Fruit fly (Drosophila melanogaster): ENCODE measurements around the gene Elba1.

Gene Elba1

DNA sequence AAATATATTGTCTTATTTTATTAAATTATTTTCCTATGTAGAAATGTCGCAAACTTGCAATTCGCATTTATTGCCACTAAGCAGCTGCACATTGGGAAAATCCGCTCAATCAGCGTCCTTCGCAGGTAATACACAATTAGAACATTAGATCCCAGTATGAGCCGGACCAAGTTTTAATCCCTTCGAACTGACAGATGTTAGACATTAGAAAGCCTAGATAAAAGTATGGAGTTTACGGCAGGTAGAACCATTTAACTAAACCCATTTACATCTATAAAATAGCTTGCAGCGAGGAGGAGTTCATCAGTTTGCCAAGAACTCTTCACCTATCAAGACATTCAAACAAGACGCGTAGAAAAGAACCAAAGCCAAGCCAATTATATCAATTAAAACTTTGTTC, 3.0 kb upstream of the Elba1 start, which contains the start of gene Elba3:
Gene Elba3 (plus strand): TSS at position 301 of the 400 bp plus-strand sequence.
- no peak for TF ChIP-seq CG7101 (tag; optimal IDR thresholded peaks at IDR 0.05)
- no peak for TF ChIP-seq Clk (GFP tag; optimal IDR thresholded peaks at IDR 0.05)
- no peak for TF ChIP-seq Hr96 (GFP tag; optimal IDR thresholded peaks at IDR 0.05)
- no peak for TF ChIP-seq CG14711 (tag; optimal IDR thresholded peaks at IDR 0.05)
- TF ChIP-seq CG1620 (GFP tag; optimal IDR thresholded peaks at IDR 0.05) = no peak
- no peak for TF ChIP-seq CG5204 (GFP tag; optimal IDR thresholded peaks at IDR 0.05)
- TF ChIP-seq CG11617 (GFP tag; optimal IDR thresholded peaks at IDR 0.05) = no peak
- TF ChIP-seq Crg-1 (GFP tag; optimal IDR thresholded peaks at IDR 0.05) = no peak
- TF ChIP-seq CG12768 (GFP tag; optimal IDR thresholded peaks at IDR 0.05) = no peak
- TF ChIP-seq toe (GFP tag; optimal IDR thresholded peaks at IDR 0.05) = no peak
- TF ChIP-seq CG33017 (tag; optimal IDR thresholded peaks at IDR 0.05) = no peak
- TF ChIP-seq cic (GFP tag; optimal IDR thresholded peaks at IDR 0.05) = no peak
- no peak for TF ChIP-seq ovo (GFP tag; optimal IDR thresholded peaks at IDR 0.05)

DNA sequence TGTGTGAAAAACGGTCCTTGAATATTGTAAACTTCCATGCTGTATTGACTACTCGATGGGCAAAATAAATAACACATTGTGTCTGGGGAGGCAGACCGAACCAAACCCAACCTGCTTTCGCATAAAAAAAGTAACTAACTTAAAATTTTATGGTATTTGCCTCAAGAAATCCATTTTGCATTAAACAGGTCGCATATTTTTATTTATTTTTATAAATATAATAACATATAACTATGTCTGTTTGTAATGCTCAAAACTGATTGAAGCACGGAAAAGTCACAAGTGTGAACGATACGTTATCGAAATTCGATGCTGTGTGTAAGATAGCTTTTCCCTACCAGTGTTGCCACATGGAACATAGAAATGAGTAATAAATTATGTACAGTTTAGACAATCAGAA, 1.9 kb downstream of the Elba1 start, which contains the start of gene CG11929:
Gene CG11929 (plus strand): TSS at position 301 of the 400 bp plus-strand sequence.
- TF ChIP-seq tj (GFP tag; optimal IDR thresholded peaks at IDR 0.05) (no peak), kay (GFP tag; ENCODE audit: borderline replicate concordance) (no peak), toe (GFP tag; optimal IDR thresholded peaks at IDR 0.05) (no peak), pad (GFP tag; optimal IDR thresholded peaks at IDR 0.05) (no peak), Clk (GFP tag; optimal IDR thresholded peaks at IDR 0.05) (no peak), Mnt (GFP tag; optimal IDR thresholded peaks at IDR 0.05) (no peak), Crg-1 (GFP tag; optimal IDR thresholded peaks at IDR 0.05) (no peak), cnc (optimal IDR thresholded peaks at IDR 0.05) (no peak)

DNA sequence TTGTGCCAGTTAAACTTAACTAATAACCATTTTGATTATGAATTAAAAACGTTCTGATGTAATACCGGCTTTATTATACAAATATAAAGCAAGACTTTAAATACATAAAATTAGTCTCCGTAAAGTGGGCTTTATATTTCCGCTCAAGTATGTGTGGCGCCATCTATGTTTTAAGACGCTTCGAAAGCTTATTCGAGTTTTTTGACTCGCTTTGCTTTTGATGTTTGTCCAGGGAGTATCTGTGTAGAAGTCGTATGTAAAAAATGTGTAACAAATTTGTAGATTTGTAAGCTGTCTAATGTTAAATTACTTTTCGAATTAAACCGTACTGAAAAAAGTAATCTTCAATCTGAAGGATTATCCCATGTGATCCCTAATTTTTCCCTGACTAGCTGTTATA, 23.3 kb downstream of the Elba1 start:
- peak; percentile 2 for TF ChIP-seq kay (GFP tag; ENCODE audit: borderline replicate concordance)
- no peak for TF ChIP-seq CG11617 (GFP tag; optimal IDR thresholded peaks at IDR 0.05)

DNA sequence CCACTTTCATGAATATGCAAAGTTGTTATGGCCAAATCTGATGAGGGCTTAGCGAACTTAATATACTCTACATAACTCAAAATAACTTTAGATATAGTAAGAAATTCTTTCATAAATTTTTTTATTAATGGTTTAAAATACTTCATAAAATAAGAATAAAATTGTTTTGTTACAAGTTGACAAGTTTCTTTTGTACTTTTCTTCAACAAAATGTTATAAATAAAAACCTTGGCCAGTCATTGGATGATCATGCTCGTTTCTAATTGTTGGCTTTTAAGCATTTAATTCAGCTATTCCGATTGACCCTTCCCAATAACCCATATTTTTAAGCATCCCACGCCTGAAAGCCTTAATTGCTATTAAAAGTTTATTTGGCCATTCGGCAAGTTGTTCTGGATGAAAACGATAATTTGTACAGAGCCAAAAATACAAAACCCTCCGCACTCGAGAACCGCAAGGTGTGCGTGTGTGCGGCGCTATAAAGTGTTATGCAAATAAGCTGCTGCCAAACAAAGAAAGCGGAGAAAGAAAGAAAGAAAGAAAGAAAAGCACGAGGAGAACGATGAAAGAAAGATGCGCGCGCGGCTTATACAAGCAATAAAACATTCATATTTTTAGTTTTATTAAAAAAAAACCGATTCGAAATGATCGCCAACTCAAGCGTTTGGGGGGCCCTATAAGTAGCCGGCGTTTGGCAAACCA, 33.4 kb downstream of the Elba1 start, which contains the start of gene CG3355:
Gene CG3355 (plus strand): TSS at position 652 of the 702 bp plus-strand sequence.
- TF ChIP-seq CG14711 (tag; optimal IDR thresholded peaks at IDR 0.05) = no peak
- TF ChIP-seq CG12768 (GFP tag; optimal IDR thresholded peaks at IDR 0.05) = no peak
- no peak for TF ChIP-seq pad (GFP tag; optimal IDR thresholded peaks at IDR 0.05)
- no peak for TF ChIP-seq tj (GFP tag; optimal IDR thresholded peaks at IDR 0.05)
- TF ChIP-seq Hr96 (GFP tag; optimal IDR thresholded peaks at IDR 0.05) = no peak
- no peak for TF ChIP-seq CG7045 (GFP tag; optimal IDR thresholded peaks at IDR 0.05)
- no peak for TF ChIP-seq toe (GFP tag; optimal IDR thresholded peaks at IDR 0.05)
- no peak for TF ChIP-seq CG11617 (GFP tag; optimal IDR thresholded peaks at IDR 0.05)
- no peak for TF ChIP-seq bab1 (GFP tag; optimal IDR thresholded peaks at IDR 0.05)
- no peak for TF ChIP-seq ovo (GFP tag; optimal IDR thresholded peaks at IDR 0.05)
- TF ChIP-seq Mnt (GFP tag; optimal IDR thresholded peaks at IDR 0.05) = no peak

DNA sequence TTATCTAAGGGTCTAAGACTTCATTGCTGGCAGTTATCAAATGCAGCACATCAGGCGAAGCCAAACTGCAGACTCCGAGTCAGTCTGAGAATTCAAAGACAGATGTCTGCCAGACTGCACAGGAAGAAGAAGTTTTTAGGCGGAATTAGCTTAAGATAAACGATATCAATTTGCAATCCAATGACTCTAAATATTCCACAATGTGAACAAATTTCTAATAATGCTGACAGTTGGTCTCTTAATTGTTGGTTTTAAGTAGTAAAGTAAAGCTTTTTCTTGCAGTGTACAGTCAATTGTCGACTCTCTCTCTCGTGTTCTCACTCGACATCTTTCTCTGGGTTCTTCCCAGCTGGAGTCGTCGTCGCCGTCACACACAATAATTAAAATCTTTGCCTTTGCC, 35.5 kb downstream of the Elba1 start:
- TF ChIP-seq cnc (optimal IDR thresholded peaks at IDR 0.05) (no peak), Hr96 (GFP tag; optimal IDR thresholded peaks at IDR 0.05) (no peak)

DNA sequence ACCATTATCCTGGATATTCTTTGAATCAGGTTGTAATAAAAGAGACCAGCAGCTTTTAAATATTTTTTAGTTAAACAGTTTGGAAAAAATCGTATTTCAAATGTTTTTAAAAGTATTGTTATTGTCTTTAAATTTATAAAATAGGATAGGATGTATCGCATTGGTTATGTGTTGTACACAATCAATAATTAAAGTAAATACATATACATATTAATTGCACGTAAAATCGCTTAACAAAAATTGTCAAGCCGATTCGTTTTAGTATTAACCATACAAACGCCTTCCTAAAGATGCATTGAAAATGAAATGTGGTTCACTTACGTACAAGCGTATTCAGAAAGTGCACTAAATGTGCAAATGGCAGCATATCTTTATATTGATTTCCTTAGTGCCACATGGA, 37.5 kb downstream of the Elba1 start, which contains the start of gene CG43798:
Gene CG43798 (plus strand): TSS at position 301 of the 400 bp plus-strand sequence.
- TF ChIP-seq tj (GFP tag; optimal IDR thresholded peaks at IDR 0.05) (no peak), bab1 (GFP tag; optimal IDR thresholded peaks at IDR 0.05) (no peak), pad (GFP tag; optimal IDR thresholded peaks at IDR 0.05) (no peak), CG7101 (tag; optimal IDR thresholded peaks at IDR 0.05) (no peak), CG12768 (GFP tag; optimal IDR thresholded peaks at IDR 0.05) (no peak), toe (GFP tag; optimal IDR thresholded peaks at IDR 0.05) (no peak), CG1620 (GFP tag; optimal IDR thresholded peaks at IDR 0.05) (no peak), ovo (GFP tag; optimal IDR thresholded peaks at IDR 0.05) (no peak), Crg-1 (GFP tag; optimal IDR thresholded peaks at IDR 0.05) (no peak), CG14711 (tag; optimal IDR thresholded peaks at IDR 0.05) (no peak)

DNA sequence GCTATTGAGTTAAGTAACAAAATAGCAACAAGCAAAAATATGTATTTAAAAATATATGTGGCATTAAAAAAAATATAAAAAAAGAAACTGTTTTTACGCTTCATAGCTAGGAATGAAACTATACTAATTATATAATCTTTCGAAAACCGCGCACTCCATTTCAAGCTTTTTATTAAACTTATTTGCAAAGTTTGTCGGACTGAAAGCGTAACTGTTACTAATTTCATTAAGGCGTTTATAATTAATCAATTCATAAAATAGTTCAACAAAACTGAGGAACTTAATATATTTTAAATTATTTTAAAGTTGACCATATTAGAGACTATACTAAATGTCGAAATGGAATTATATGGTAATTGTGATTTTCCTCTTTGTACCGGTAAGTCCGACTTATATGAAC, 41.6 kb downstream of the Elba1 start, which contains the start of gene CG15635:
Gene CG15635 (plus strand): TSS at position 301 of the 400 bp plus-strand sequence.
- TF ChIP-seq CG7045 (GFP tag; optimal IDR thresholded peaks at IDR 0.05) (no peak), CG12768 (GFP tag; optimal IDR thresholded peaks at IDR 0.05) (no peak), ovo (GFP tag; optimal IDR thresholded peaks at IDR 0.05) (no peak), CG11617 (GFP tag; optimal IDR thresholded peaks at IDR 0.05) (no peak), Clk (GFP tag; optimal IDR thresholded peaks at IDR 0.05) (no peak), tj (GFP tag; optimal IDR thresholded peaks at IDR 0.05) (no peak), CG7101 (tag; optimal IDR thresholded peaks at IDR 0.05) (no peak)

DNA sequence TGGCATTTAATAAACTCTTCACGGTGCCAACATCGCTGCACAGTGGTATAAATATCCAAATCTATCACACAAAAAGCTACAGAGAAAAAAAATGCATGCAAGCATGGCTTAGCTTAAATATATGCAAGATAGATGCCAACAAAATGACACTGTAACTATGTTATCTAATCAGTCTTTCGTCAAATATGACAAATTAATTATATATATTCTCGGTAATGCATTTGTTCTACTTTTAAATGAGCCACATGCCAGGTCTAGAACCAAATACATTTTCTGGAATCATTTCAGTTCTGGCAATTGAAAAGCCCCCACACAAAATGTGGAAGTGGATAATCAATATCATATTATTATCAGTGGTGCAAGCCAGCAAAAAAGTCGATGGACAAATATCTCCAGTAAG, 43.3 kb downstream of the Elba1 start, which contains the start of gene BG642163:
Gene BG642163 (plus strand): TSS at position 301 of the 400 bp plus-strand sequence.
- TF ChIP-seq toe (GFP tag; optimal IDR thresholded peaks at IDR 0.05) (no peak), Hr96 (GFP tag; optimal IDR thresholded peaks at IDR 0.05) (no peak), tj (GFP tag; optimal IDR thresholded peaks at IDR 0.05) (no peak), CG11617 (GFP tag; optimal IDR thresholded peaks at IDR 0.05) (no peak), CG14711 (tag; optimal IDR thresholded peaks at IDR 0.05) (no peak), CG33017 (tag; optimal IDR thresholded peaks at IDR 0.05) (no peak), pad (GFP tag; optimal IDR thresholded peaks at IDR 0.05) (no peak), CG1620 (GFP tag; optimal IDR thresholded peaks at IDR 0.05) (no peak), kay (GFP tag; ENCODE audit: borderline replicate concordance) (no peak)

Measured in whole organism, adult.